Worm (Caenorhabditis elegans) whole organism, L2 larva: ENCODE results near the gene F41E7.7.

Experiments used
- C34F6.9 ChIP-seq: fragments of 150-350 bp; optimal IDR thresholded peaks from 2 replicates; lab custom pipeline; 2014; ENCODE audit warnings: missing biosample characterization, missing genetic modification characterization
- F13H6.1 ChIP-seq: sonication (generic microtip); optimal IDR thresholded peaks from 2 replicates; lab custom pipeline; 2016; ENCODE audit warnings: missing genetic modification characterization, missing compliant biosample characterization
- R02D3.7 ChIP-seq: fragments of 150-350 bp; optimal IDR thresholded peaks from 2 replicates; lab custom pipeline; 2014; ENCODE audit warnings: missing biosample characterization, missing genetic modification characterization
- Y55F3AM.14 ChIP-seq: fragments of 200-800 bp; sonication (Bioruptor generic); optimal IDR thresholded peaks from 2 replicates; lab custom pipeline; 2018; ENCODE audit warnings: mild to moderate bottlenecking, missing genetic modification characterization, missing compliant biosample characterization
- aly-2 ChIP-seq: fragments of 150-350 bp; optimal IDR thresholded peaks from 2 replicates; lab custom pipeline; 2014; ENCODE audit warnings: missing biosample characterization, missing genetic modification characterization
- ama-1 ChIP-seq: fragments of 150-350 bp; optimal IDR thresholded peaks from 2 replicates; lab custom pipeline; 2018; ENCODE audit warnings: inconsistent platforms
- blmp-1 ChIP-seq: sonication (generic microtip); optimal IDR thresholded peaks from 2 replicates; lab custom pipeline; 2017; ENCODE audit warnings: missing genetic modification characterization, mild to moderate bottlenecking, missing compliant biosample characterization, antibody characterized with exemption, moderate library complexity; ENCODE audit not compliant: insufficient read depth
- ceh-16 ChIP-seq: fragments of 150-350 bp; optimal IDR thresholded peaks from 2 replicates; lab custom pipeline; 2014; ENCODE audit warnings: missing biosample characterization, missing genetic modification characterization
- ceh-82 ChIP-seq: fragments of 150-350 bp; optimal IDR thresholded peaks from 2 replicates; lab custom pipeline; 2014; ENCODE audit warnings: missing biosample characterization, missing genetic modification characterization
- crh-2 ChIP-seq: sonication (generic microtip); optimal IDR thresholded peaks from 2 replicates; lab custom pipeline; 2017; ENCODE audit warnings: missing biosample characterization, missing genetic modification characterization
- dmd-4 ChIP-seq: sonication (generic microtip); optimal IDR thresholded peaks from 2 replicates; lab custom pipeline; 2017; ENCODE audit warnings: missing biosample characterization, missing genetic modification characterization
- egl-27 ChIP-seq: sonication (generic microtip); optimal IDR thresholded peaks from 3 replicates; lab custom pipeline; 2017; ENCODE audit warnings: missing biosample characterization, missing genetic modification reagents, missing genetic modification characterization
- elt-1 ChIP-seq: fragments of 150-350 bp; optimal IDR thresholded peaks from 2 replicates; lab custom pipeline; 2014; ENCODE audit warnings: missing biosample characterization, missing genetic modification characterization
- fos-1 ChIP-seq: fragments of 150-350 bp; optimal IDR thresholded peaks from 2 replicates; lab custom pipeline; 2014; ENCODE audit warnings: missing biosample characterization, missing genetic modification characterization
- gmeb-1 ChIP-seq: fragments of 150-350 bp; optimal IDR thresholded peaks from 2 replicates; lab custom pipeline; 2014; ENCODE audit warnings: missing biosample characterization, missing genetic modification characterization
- lin-11 ChIP-seq: fragments of 150-350 bp; sonication (generic microtip); optimal IDR thresholded peaks from 2 replicates; lab custom pipeline; 2014; ENCODE audit warnings: missing biosample characterization, missing genetic modification characterization, inconsistent platforms, mixed read lengths
- lin-13 ChIP-seq: fragments of 150-350 bp; optimal IDR thresholded peaks from 2 replicates; lab custom pipeline; 2014; ENCODE audit warnings: missing biosample characterization, missing genetic modification reagents, missing genetic modification characterization
- lin-39 ChIP-seq: fragments of 150-350 bp; optimal IDR thresholded peaks from 2 replicates; lab custom pipeline; 2014; ENCODE audit warnings: missing biosample characterization, missing genetic modification reagents, missing genetic modification characterization
- lsy-2 ChIP-seq, 2 experiments: fragments of 150-350 bp in 1 of 2; sonication (generic microtip) in 1 of 2; optimal IDR thresholded peaks; 2 replicates each; lab custom pipeline; 2014 to 2017; ENCODE audit warnings: missing biosample characterization in 2 of 2, missing genetic modification characterization in 2 of 2
- mbf-1 ChIP-seq: sonication (generic microtip); optimal IDR thresholded peaks from 2 replicates; lab custom pipeline; 2017; ENCODE audit warnings: missing biosample characterization, missing genetic modification characterization
- mdl-1 ChIP-seq, 2 experiments: fragments of 150-350 bp in 1 of 2; sonication (generic microtip) in 1 of 2; optimal IDR thresholded peaks; 2 replicates each; lab custom pipeline; 2017; ENCODE audit warnings: missing biosample characterization in 2 of 2, missing genetic modification characterization in 2 of 2
- nhr-10 ChIP-seq: sonication (generic microtip); optimal IDR thresholded peaks from 2 replicates; lab custom pipeline; 2017; ENCODE audit warnings: missing biosample characterization, missing genetic modification characterization
- nhr-11 ChIP-seq: fragments of 150-350 bp; optimal IDR thresholded peaks from 2 replicates; lab custom pipeline; 2014; ENCODE audit warnings: missing biosample characterization, missing genetic modification characterization
- nhr-12 ChIP-seq: fragments of 150-350 bp; optimal IDR thresholded peaks from 2 replicates; lab custom pipeline; 2014; ENCODE audit warnings: missing biosample characterization, missing genetic modification characterization
- nhr-129 ChIP-seq: fragments of 150-350 bp; optimal IDR thresholded peaks from 2 replicates; lab custom pipeline; 2014; ENCODE audit warnings: missing biosample characterization, missing genetic modification characterization
- nhr-23 ChIP-seq: fragments of 150-350 bp; optimal IDR thresholded peaks from 2 replicates; lab custom pipeline; 2014; ENCODE audit warnings: missing biosample characterization, missing genetic modification reagents, missing genetic modification characterization
- nhr-237 ChIP-seq: fragments of 150-350 bp; optimal IDR thresholded peaks from 2 replicates; lab custom pipeline; 2014; ENCODE audit warnings: missing biosample characterization, missing genetic modification characterization
- nhr-25 ChIP-seq: fragments of 150-350 bp; sonication (generic microtip); optimal IDR thresholded peaks from 3 replicates; lab custom pipeline; 2014; ENCODE audit warnings: missing biosample characterization, missing genetic modification characterization
- nhr-6 ChIP-seq: fragments of 150-350 bp; optimal IDR thresholded peaks from 2 replicates; lab custom pipeline; 2014; ENCODE audit warnings: missing biosample characterization, missing genetic modification characterization
- sem-4 ChIP-seq: fragments of 150-350 bp; optimal IDR thresholded peaks from 2 replicates; lab custom pipeline; 2014; ENCODE audit warnings: missing biosample characterization, missing genetic modification reagents, missing genetic modification characterization
- skn-1 ChIP-seq: sonication (generic microtip); optimal IDR thresholded peaks from 2 replicates; lab custom pipeline; 2017; ENCODE audit warnings: missing biosample characterization, missing genetic modification characterization
- sma-3 ChIP-seq: sonication (generic microtip); optimal IDR thresholded peaks from 2 replicates; lab custom pipeline; 2016; ENCODE audit warnings: missing genetic modification reagents, missing genetic modification characterization, missing compliant biosample characterization
- sma-9 ChIP-seq, 2 experiments: fragments of 150-350 bp in 1 of 2; sonication (generic microtip) in 1 of 2; optimal IDR thresholded peaks; 2 replicates each; lab custom pipeline; 2014 to 2016; ENCODE audit warnings: missing genetic modification characterization in 2 of 2, mild to moderate bottlenecking in 1 of 2, missing biosample characterization in 1 of 2, missing compliant biosample characterization in 1 of 2, missing genetic modification reagents in 1 of 2, moderate library complexity in 1 of 2
- snpc-4 ChIP-seq: fragments of 150-350 bp; optimal IDR thresholded peaks from 2 replicates; lab custom pipeline; 2014; ENCODE audit warnings: missing biosample characterization, missing genetic modification characterization
- unc-39 ChIP-seq: fragments of 150-350 bp; optimal IDR thresholded peaks from 2 replicates; lab custom pipeline; 2014; ENCODE audit warnings: missing biosample characterization, missing genetic modification characterization
- unc-62 ChIP-seq: fragments of 150-350 bp; optimal IDR thresholded peaks from 2 replicates; lab custom pipeline; 2014; ENCODE audit warnings: missing biosample characterization, missing genetic modification reagents, missing genetic modification characterization
- ztf-11 ChIP-seq: sonication (generic microtip); optimal IDR thresholded peaks from 2 replicates; lab custom pipeline; 2017; ENCODE audit warnings: missing biosample characterization, missing genetic modification characterization
- ztf-4 ChIP-seq: fragments of 150-350 bp; optimal IDR thresholded peaks from 2 replicates; lab custom pipeline; 2014; ENCODE audit warnings: missing biosample characterization, missing genetic modification characterization

The F41E7.7 gene

DNA sequence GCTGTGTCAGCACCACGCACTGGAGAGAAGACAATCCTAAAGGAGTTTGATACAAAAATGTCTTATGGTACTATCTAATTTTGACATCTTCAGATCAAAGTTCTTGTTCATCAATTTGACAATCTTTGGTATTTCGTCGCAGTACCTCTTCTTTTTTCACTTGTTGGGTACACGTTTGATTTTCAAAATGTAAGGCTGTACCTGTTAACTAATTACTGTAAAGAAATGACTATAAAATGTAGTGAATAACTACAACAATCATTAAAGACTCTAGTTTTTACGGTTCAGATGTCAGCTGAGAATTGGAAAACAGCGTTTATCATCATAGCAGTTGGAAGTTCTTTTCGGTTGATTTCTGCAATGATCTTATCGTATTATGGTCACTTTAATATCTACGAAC, 30.5 kb upstream of the F41E7.7 start:
- TF ChIP-seq blmp-1 (tag; lab: Kevin White, UChicago) (no peak), ceh-82 (no peak), elt-1 (no peak), C34F6.9 (no peak), nhr-23 (tag; lab: Kevin White, UChicago) (no peak), lin-13 (GFP tag; lab: Kevin White, UChicago) (no peak), nhr-10 (tag; lab: Kevin White, UChicago) (no peak)

DNA sequence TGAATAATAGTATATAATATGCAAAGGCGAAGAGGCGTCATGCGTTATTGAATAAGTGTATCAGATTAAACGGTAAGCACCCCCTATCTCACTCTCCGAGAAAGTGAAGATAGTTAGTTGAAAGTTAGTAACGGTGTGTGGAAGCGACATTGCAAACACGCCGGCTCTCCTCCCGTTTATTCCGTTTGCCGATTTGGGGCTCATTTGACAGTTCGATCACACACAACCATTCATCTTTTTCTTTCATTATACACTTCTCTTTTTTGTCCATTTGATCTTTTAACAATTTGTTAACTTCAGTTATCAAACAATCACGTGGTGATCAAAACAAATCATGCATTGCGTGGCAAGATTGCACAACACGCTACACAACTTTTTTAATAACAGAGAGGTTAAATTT, 28.3 kb upstream of the F41E7.7 start, which contains the start of gene slc-9B.1:
slc-9B.1 (plus strand) TSS at position 301 of the 400 bp plus-strand sequence.
- TF ChIP-seq nhr-25 (tag; lab: Kevin White, UChicago) (no peak), Y55F3AM.14 (GFP tag; lab: Kevin White, UChicago) (no peak)

DNA sequence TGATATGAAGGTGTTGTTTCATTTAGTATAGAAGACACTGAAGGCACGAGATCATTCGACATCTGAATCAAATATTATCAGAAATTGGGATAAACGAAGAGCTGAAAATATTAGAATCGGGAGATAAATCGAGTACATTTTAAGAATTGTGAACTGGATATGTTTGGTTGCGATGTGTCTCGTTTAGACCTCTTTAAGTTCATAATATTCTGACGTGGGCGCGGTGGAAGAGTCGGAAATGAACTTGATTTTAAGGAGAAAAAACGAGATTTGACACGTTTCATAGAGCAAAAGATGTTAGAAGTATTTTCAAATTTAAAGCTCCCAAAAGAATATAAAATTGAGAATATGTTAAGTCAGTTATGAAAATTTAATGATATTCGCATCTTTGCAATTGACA, 22.0 kb upstream of the F41E7.7 start, which contains the start of gene npr-6:
npr-6 (minus strand) TSS at position 101 of the 400 bp plus-strand sequence.
- TF ChIP-seq elt-1, result no peak
- no peak for TF ChIP-seq egl-27 (tag; lab: Kevin White, UChicago)
- TF ChIP-seq mbf-1 (tag; lab: Kevin White, UChicago), result no peak
- no peak for TF ChIP-seq snpc-4 (tag; lab: Kevin White, UChicago)
- no peak for TF ChIP-seq sma-3
- no peak for TF ChIP-seq F13H6.1 (tag; lab: Kevin White, UChicago)
- TF ChIP-seq lsy-2 (tag; optimal IDR thresholded peaks at IDR 0.05; lab: Kevin White, UChicago), result no peak
- TF ChIP-seq Y55F3AM.14 (GFP tag; lab: Kevin White, UChicago), result no peak
- TF ChIP-seq R02D3.7 (tag; lab: Kevin White, UChicago), result no peak
- TF ChIP-seq mdl-1 (tag; optimal IDR thresholded peaks at IDR 0.05; lab: Kevin White, UChicago), result no peak
- TF ChIP-seq skn-1, result no peak
- no peak for TF ChIP-seq unc-39 (tag; lab: Kevin White, UChicago)
- TF ChIP-seq unc-62 (GFP tag; lab: Kevin White, UChicago), result no peak
- no peak for TF ChIP-seq ceh-82
- TF ChIP-seq nhr-237 (tag; lab: Kevin White, UChicago), result no peak
- TF ChIP-seq, all 48 proteins: peak for 0

DNA sequence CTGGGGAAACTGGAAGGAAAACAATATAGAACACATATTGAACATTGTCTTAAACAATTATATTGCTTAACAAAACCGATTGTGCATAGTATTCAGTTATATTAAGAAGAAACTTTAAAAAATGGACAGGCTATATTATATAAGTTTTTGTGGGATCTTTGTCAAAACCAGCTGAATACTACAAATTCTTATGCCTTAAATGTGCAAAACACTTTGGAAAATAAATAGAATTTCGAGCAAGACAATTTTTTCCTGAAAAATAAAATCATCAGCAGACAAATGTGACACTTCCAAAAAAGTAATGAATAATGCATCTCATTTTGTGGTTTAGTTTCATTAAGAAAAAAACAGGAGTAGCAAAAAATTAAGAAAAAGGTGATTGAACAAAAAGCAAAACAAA, 10.2 kb upstream of the F41E7.7 start:
- TF ChIP-seq crh-2 (tag; lab: Kevin White, UChicago), result no peak
- TF ChIP-seq nhr-12 (tag; lab: Kevin White, UChicago), result no peak
- TF ChIP-seq ceh-82, result no peak
- TF ChIP-seq gmeb-1, result no peak
- TF ChIP-seq ama-1 (lab: Kevin White, UChicago), result no peak
- TF ChIP-seq mbf-1 (tag; lab: Kevin White, UChicago), result no peak
- TF ChIP-seq Y55F3AM.14 (GFP tag; lab: Kevin White, UChicago), result no peak
- TF ChIP-seq sma-9 (GFP tag; optimal IDR thresholded peaks at IDR 0.05; lab: Kevin White, UChicago), result no peak
- no peak for TF ChIP-seq sma-9 (tag; optimal IDR thresholded peaks at IDR 0.05; lab: Kevin White, UChicago)
- no peak for TF ChIP-seq dmd-4

DNA sequence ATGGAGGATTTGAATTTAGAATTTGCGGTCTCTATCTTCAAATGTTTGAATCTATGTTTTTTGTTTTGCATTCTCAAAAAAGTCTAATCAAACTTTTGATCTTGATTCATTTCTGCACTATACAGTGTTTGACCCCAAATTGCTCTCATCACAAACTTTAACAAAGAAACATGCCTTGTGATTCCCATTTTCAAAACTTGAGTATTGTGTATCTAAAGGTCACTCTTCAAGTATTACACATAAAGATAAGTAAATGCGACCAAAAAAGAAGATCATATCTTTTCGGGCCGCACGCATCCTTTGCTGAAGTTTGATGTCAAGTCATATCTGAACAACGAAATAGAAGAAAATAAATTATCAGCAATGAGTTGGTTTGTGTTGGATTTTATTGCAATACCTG, 5.7 kb upstream of the F41E7.7 start:
- TF ChIP-seq R02D3.7 (tag; lab: Kevin White, UChicago), result no peak
- no peak for TF ChIP-seq nhr-11 (tag; lab: Kevin White, UChicago)
- TF ChIP-seq nhr-25 (tag; lab: Kevin White, UChicago), result peak; percentile 88
- peak; percentile 49 for TF ChIP-seq sma-9 (GFP tag; optimal IDR thresholded peaks at IDR 0.05; lab: Kevin White, UChicago)
- TF ChIP-seq sma-9 (tag; optimal IDR thresholded peaks at IDR 0.05; lab: Kevin White, UChicago), result no peak
- no peak for TF ChIP-seq lsy-2 (tag; optimal IDR thresholded peaks at IDR 0.05; lab: Kevin White, UChicago)
- peak; percentile 3 for TF ChIP-seq egl-27 (tag; lab: Kevin White, UChicago)
- no peak for TF ChIP-seq Y55F3AM.14 (GFP tag; lab: Kevin White, UChicago)
- TF ChIP-seq nhr-129 (tag; lab: Kevin White, UChicago), result no peak
- no peak for TF ChIP-seq lin-11 (tag; lab: Kevin White, UChicago)
- TF ChIP-seq gmeb-1, result no peak
- no peak for TF ChIP-seq ztf-11
- no peak for TF ChIP-seq mbf-1 (tag; lab: Kevin White, UChicago)
- no peak for TF ChIP-seq ztf-4 (tag; lab: Kevin White, UChicago)
- TF ChIP-seq nhr-23 (tag; lab: Kevin White, UChicago), result no peak
- TF ChIP-seq sem-4 (tag; lab: Kevin White, UChicago), result no peak
- TF ChIP-seq F13H6.1 (tag; lab: Kevin White, UChicago), result no peak
- peak; percentile 75 for TF ChIP-seq ceh-16
- TF ChIP-seq fos-1 (tag; lab: Kevin White, UChicago), result peak; percentile 13
- TF ChIP-seq blmp-1 (tag; lab: Kevin White, UChicago), result peak; percentile 62
- TF ChIP-seq aly-2 (tag; lab: Kevin White, UChicago), result no peak
- no peak for TF ChIP-seq lin-39 (tag; lab: Kevin White, UChicago)
- TF ChIP-seq unc-39 (tag; lab: Kevin White, UChicago), result no peak
- no peak for TF ChIP-seq C34F6.9
- TF ChIP-seq nhr-10 (tag; lab: Kevin White, UChicago), result no peak
- TF ChIP-seq crh-2 (tag; lab: Kevin White, UChicago), result peak; percentile 11
- no peak for TF ChIP-seq snpc-4 (tag; lab: Kevin White, UChicago)
- no peak for TF ChIP-seq nhr-6 (tag; lab: Kevin White, UChicago)
